Worm (Caenorhabditis elegans) whole organism, late embryonic: Measurements from ENCODE around the gene srh-194.

Experiments used
- C08G9.2 ChIP-seq: sonication (generic microtip); optimal IDR thresholded peaks from 2 replicates; lab custom pipeline; 2016; ENCODE audit warnings: mild to moderate bottlenecking, missing genetic modification characterization, moderate library complexity, missing compliant biosample characterization
- F13H6.1 ChIP-seq: sonication (generic microtip); optimal IDR thresholded peaks from 2 replicates; lab custom pipeline; 2016; ENCODE audit warnings: missing genetic modification characterization, missing compliant biosample characterization
- K02D7.2 ChIP-seq: sonication (generic microtip); optimal IDR thresholded peaks from 2 replicates; lab custom pipeline; 2017; ENCODE audit warnings: mild to moderate bottlenecking, missing genetic modification characterization, missing compliant biosample characterization
- K09A11.1 ChIP-seq: sonication (generic microtip); optimal IDR thresholded peaks from 2 replicates; lab custom pipeline; 2017; ENCODE audit warnings: antibody characterized with exemption, mild to moderate bottlenecking, missing genetic modification characterization, missing compliant biosample characterization; ENCODE audit not compliant: insufficient read depth
- ama-1 ChIP-seq: fragments of 150-350 bp; optimal IDR thresholded peaks from 2 replicates; lab custom pipeline; 2014
- ceh-18 ChIP-seq: sonication (generic microtip); optimal IDR thresholded peaks from 2 replicates; lab custom pipeline; 2016; ENCODE audit warnings: missing genetic modification characterization, missing compliant biosample characterization
- ceh-19 ChIP-seq: fragments of 200-800 bp; sonication (Bioruptor generic); optimal IDR thresholded peaks from 2 replicates; lab custom pipeline; 2018; ENCODE audit warnings: mild to moderate bottlenecking, missing genetic modification characterization, missing compliant biosample characterization
- ceh-24 ChIP-seq: sonication (generic microtip); optimal IDR thresholded peaks from 2 replicates; lab custom pipeline; 2016; ENCODE audit warnings: mild to moderate bottlenecking, missing genetic modification characterization, missing compliant biosample characterization
- ceh-31 ChIP-seq: sonication (generic microtip); optimal IDR thresholded peaks from 2 replicates; lab custom pipeline; 2016; ENCODE audit warnings: missing genetic modification characterization, missing compliant biosample characterization
- ceh-34 ChIP-seq: sonication (generic microtip); optimal IDR thresholded peaks from 2 replicates; lab custom pipeline; 2016; ENCODE audit warnings: mild to moderate bottlenecking, missing genetic modification characterization, missing compliant biosample characterization
- ceh-45 ChIP-seq: fragments of 200-800 bp; sonication (Bioruptor generic); IDR thresholded peaks from 2 replicates; pipeline ENCODE4 v1.3.6; 2022; ENCODE audit warnings: missing genetic modification reagents, missing genetic modification characterization, missing compliant biosample characterization
- ceh-6 ChIP-seq: fragments of 200-800 bp; sonication (Bioruptor generic); optimal IDR thresholded peaks from 2 replicates; lab custom pipeline; 2018; ENCODE audit warnings: mild to moderate bottlenecking, missing genetic modification characterization, missing compliant biosample characterization
- ceh-9 ChIP-seq: sonication (generic microtip); optimal IDR thresholded peaks from 2 replicates; lab custom pipeline; 2016; ENCODE audit warnings: mild to moderate bottlenecking, missing genetic modification characterization, inconsistent platforms, missing compliant biosample characterization
- che-1 ChIP-seq: sonication (generic microtip); optimal IDR thresholded peaks from 2 replicates; lab custom pipeline; 2016; ENCODE audit warnings: mild to moderate bottlenecking, missing genetic modification characterization, missing compliant biosample characterization
- dmd-4 ChIP-seq: sonication (generic microtip); optimal IDR thresholded peaks from 2 replicates; lab custom pipeline; 2016; ENCODE audit warnings: borderline replicate concordance, missing genetic modification characterization, missing compliant biosample characterization
- elt-2 ChIP-seq: sonication (generic microtip); optimal IDR thresholded peaks from 2 replicates; lab custom pipeline; 2016; ENCODE audit warnings: missing genetic modification reagents, missing genetic modification characterization, missing compliant biosample characterization
- elt-4 ChIP-seq: sonication (generic microtip); optimal IDR thresholded peaks from 2 replicates; lab custom pipeline; 2016; ENCODE audit warnings: missing genetic modification characterization, missing compliant biosample characterization
- ets-4 ChIP-seq: sonication (generic microtip); optimal IDR thresholded peaks from 2 replicates; lab custom pipeline; 2016; ENCODE audit warnings: missing genetic modification characterization, missing compliant biosample characterization
- eyg-1 ChIP-seq: sonication (generic microtip); optimal IDR thresholded peaks from 2 replicates; lab custom pipeline; 2016; ENCODE audit warnings: missing genotype, missing genetic modification characterization, missing compliant biosample characterization
- fkh-6 ChIP-seq: sonication (generic microtip); optimal IDR thresholded peaks from 2 replicates; lab custom pipeline; 2016; ENCODE audit warnings: missing genetic modification characterization, missing compliant biosample characterization
- gmeb-2 ChIP-seq: sonication (generic microtip); optimal IDR thresholded peaks from 2 replicates; lab custom pipeline; 2016; ENCODE audit warnings: missing genetic modification characterization, inconsistent platforms, missing compliant biosample characterization
- hlh-13 ChIP-seq: fragments of 200-800 bp; sonication (Bioruptor generic); optimal IDR thresholded peaks from 2 replicates; lab custom pipeline; 2018; ENCODE audit warnings: mild to moderate bottlenecking, missing genetic modification characterization, missing compliant biosample characterization
- hlh-6 ChIP-seq: sonication (generic microtip); optimal IDR thresholded peaks from 2 replicates; lab custom pipeline; 2016; ENCODE audit warnings: missing genotype, missing genetic modification characterization, missing compliant biosample characterization
- madf-2 ChIP-seq: sonication (generic microtip); optimal IDR thresholded peaks from 2 replicates; lab custom pipeline; 2017; ENCODE audit warnings: missing genetic modification characterization, missing compliant biosample characterization
- npax-4 ChIP-seq: sonication (generic microtip); optimal IDR thresholded peaks from 2 replicates; lab custom pipeline; 2016; ENCODE audit warnings: missing genetic modification characterization, missing compliant biosample characterization
- pha-4 ChIP-seq: fragments of 150-350 bp; optimal IDR thresholded peaks from 2 replicates; lab custom pipeline; 2018; ENCODE audit warnings: missing biosample characterization, missing genetic modification reagents, missing genetic modification characterization
- pqm-1 ChIP-seq: sonication (generic microtip); optimal IDR thresholded peaks from 2 replicates; lab custom pipeline; 2016; ENCODE audit warnings: missing genetic modification characterization, missing compliant biosample characterization
- unc-3 ChIP-seq, 2 experiments: fragments of 200-800 bp in 1 of 2; sonication (Bioruptor generic) in 1 of 2; sonication (generic microtip) in 1 of 2; conservative IDR thresholded peaks in 1 of 2; optimal IDR thresholded peaks in 1 of 2; 2 replicates each; pipeline versions ENCODE4 v1.3.6 to Lab custom; 2016 to 2022; ENCODE audit warnings: missing compliant biosample characterization in 2 of 2, missing genetic modification characterization in 2 of 2, missing genetic modification reagents in 1 of 2
- unc-42 ChIP-seq: sonication (generic microtip); optimal IDR thresholded peaks from 2 replicates; lab custom pipeline; 2016; ENCODE audit warnings: missing genotype, missing genetic modification characterization, missing compliant biosample characterization
- unc-55 ChIP-seq: sonication (generic microtip); optimal IDR thresholded peaks from 2 replicates; lab custom pipeline; 2017; ENCODE audit warnings: missing biosample characterization, missing genetic modification reagents, missing genetic modification characterization

srh-194 gene

DNA sequence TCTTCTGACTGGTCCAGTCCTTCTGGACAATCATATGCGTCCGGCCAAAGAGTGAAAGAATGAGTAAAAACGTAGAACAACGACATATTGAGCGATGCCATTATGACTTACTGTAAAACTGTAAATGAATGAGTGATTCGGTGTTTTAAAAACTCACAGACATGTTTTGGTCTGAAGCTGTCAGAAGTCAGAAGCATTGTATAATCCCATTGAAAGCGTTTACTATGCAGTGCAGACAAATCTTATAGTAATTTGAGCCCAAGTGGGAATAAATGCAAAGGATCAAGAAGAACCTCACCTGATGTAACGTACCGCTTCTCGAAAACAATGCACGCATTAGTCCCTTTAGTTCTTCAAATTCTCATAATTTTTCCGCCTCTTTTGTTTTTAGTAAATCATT lies 33.2 kb downstream of the srh-194 start, which contains the start of gene srt-3:
Gene srt-3 (minus strand): TSS at position 101 of the 400 bp plus-strand sequence.
- no peak for TF ChIP-seq pha-4 (tag; lab: Kevin White, UChicago)
- no peak for TF ChIP-seq ceh-18
- TF ChIP-seq ceh-9: no peak
- TF ChIP-seq, all 69 proteins: peak for 0

DNA sequence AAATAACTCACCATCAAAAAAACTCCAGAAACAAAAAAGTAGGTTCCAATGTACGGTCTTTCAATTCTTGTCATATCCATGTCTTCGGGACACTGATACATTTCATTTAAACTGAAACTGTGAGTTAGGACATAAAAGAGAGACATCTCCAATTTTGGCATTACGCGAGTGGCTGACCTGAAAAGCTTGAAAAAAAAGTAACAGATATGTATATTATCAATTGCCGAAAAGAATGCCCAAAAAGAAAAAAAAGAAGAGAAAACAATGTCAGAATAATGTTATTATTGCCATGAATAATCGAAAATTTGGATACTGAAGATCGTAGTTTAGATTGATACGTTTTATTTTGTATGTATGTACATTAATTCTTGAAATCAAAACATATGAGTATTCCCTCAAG lies 36.9 kb downstream of the srh-194 start, which contains the start of gene srt-14:
Gene srt-14 (minus strand): TSS at position 101 of the 400 bp plus-strand sequence.
- TF ChIP-seq ceh-45 (GFP tag; lab: Robert Waterston, UW): no peak
- TF ChIP-seq elt-4 (tag; lab: Kevin White, UChicago): no peak
- no peak for TF ChIP-seq ceh-31
- TF ChIP-seq ceh-6 (GFP tag; lab: Kevin White, UChicago): no peak
- TF ChIP-seq pha-4 (tag; lab: Kevin White, UChicago): no peak
- TF ChIP-seq unc-42 (tag; lab: Kevin White, UChicago): no peak
- TF ChIP-seq ceh-24 (tag; lab: Kevin White, UChicago): no peak
- no peak for TF ChIP-seq ets-4 (tag; lab: Kevin White, UChicago)
- TF ChIP-seq eyg-1: no peak
- TF ChIP-seq F13H6.1 (tag; lab: Kevin White, UChicago): no peak
- TF ChIP-seq unc-55: no peak
- TF ChIP-seq che-1 (tag; lab: Kevin White, UChicago): no peak
- TF ChIP-seq hlh-6 (tag; lab: Kevin White, UChicago): no peak
- TF ChIP-seq K09A11.1 (tag; lab: Kevin White, UChicago): no peak
- no peak for TF ChIP-seq fkh-6
- TF ChIP-seq, all 69 proteins: peak for 0

DNA sequence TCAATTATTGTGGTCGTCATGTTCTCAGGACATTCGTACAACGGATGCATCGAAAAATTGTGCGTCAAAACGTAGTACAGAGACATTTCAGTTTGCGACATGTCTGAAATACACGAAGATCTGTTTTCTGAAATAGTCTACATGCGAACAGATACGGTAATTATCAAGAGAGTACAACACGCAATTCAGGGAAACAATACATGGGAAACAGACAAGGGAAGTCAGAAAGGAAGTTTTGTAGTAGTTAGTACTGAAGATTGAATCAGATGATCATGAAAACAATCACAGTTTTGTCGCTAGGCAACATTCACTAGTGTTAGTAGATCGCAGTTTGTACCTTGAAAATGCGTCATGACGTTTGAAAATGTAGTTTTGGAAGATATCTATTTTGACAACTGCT lies 43.3 kb downstream of the srh-194 start, which contains the start of gene srt-13:
Gene srt-13 (minus strand): TSS at position 101 of the 400 bp plus-strand sequence.
- no peak for TF ChIP-seq hlh-13 (GFP tag; lab: Kevin White, UChicago)

DNA sequence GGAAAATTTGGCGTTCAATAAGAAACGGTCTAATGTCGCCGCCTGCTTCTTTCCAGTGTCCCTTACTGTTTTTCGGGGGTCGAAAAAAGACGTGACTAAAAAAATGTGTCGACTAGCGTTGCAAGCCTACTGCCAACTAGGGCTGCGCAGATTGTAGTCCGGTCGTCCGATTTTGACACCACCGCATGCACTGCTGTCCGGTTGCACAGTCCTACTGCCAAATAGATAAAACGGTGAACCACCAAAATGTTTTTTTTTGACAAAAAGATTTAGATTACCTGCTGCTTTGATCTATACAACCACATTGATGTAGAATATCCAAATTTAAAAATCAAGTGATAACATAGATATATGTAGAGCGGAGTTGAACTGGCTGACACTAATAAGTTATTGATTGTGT lies 45.0 kb downstream of the srh-194 start:
- TF ChIP-seq npax-4 (tag; lab: Kevin White, UChicago) (no peak), ama-1 (no peak), ceh-24 (tag; lab: Kevin White, UChicago) (no peak), pqm-1 (tag; lab: Kevin White, UChicago) (no peak), madf-2 (tag; lab: Kevin White, UChicago) (no peak), ceh-19 (no peak), che-1 (tag; lab: Kevin White, UChicago) (no peak), elt-2 (tag; lab: Kevin White, UChicago) (no peak), unc-55 (no peak), C08G9.2 (tag; lab: Kevin White, UChicago) (no peak), gmeb-2 (no peak), K02D7.2 (tag; lab: Kevin White, UChicago) (no peak)

DNA sequence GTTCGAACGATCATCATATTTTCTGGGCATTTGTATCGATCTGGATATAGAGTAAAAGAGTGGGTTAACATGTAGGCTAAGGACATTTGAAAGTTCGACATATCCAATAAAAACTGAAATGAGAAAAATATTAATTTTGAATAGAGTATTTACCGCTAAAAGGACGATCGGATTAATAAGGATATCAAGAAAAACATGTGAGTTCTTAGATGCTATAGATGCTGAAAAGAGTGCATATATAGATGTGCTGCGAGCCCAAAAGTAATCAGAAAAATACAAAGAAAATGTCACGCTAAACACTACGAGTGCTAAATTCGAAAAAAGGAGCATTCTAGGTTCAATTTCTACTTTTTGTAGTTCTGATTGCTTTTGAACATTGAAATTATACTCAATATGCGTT lies 50.9 kb downstream of the srh-194 start, which contains the start of gene srt-12:
Gene srt-12 (minus strand): TSS at position 101 of the 400 bp plus-strand sequence.
- TF ChIP-seq dmd-4 (tag; lab: Kevin White, UChicago): no peak
- no peak for TF ChIP-seq ceh-24 (tag; lab: Kevin White, UChicago)
- no peak for TF ChIP-seq unc-3 (GFP tag; conservative IDR thresholded peaks at IDR 0.05; lab: Robert Waterston, UW)
- TF ChIP-seq unc-3 (tag; optimal IDR thresholded peaks at IDR 0.05; lab: Kevin White, UChicago): no peak
- TF ChIP-seq ceh-34 (tag; lab: Kevin White, UChicago): no peak
- TF ChIP-seq, all 69 proteins: peak for 0
